Fruit fly (Drosophila melanogaster) whole organism, wandering third instar larva: ENCODE results near the gene CG43155.

Source experiments
- Abd-B ChIP-seq: fragments of >200 bp; optimal IDR thresholded peaks from 2 replicates; lab custom pipeline; 2017; ENCODE audit warnings: missing biosample characterization, missing genetic modification characterization
- CG32264 ChIP-seq: fragments of 200-800 bp; sonication (Bioruptor generic); optimal IDR thresholded peaks from 2 replicates; lab custom pipeline; 2016; ENCODE audit warnings: missing biosample characterization, missing genetic modification characterization
- CG9705 ChIP-seq: fragments of 200-800 bp; sonication (Bioruptor generic); optimal IDR thresholded peaks from 2 replicates; lab custom pipeline; 2018; ENCODE audit warnings: missing biosample characterization, mild to moderate bottlenecking, missing genetic modification characterization
- CrebA ChIP-seq: fragments of 200-800 bp; sonication (Bioruptor generic); optimal IDR thresholded peaks from 2 replicates; lab custom pipeline; 2016; ENCODE audit warnings: missing biosample characterization, mild to moderate bottlenecking, missing genetic modification characterization, borderline replicate concordance
- Dfd ChIP-seq: fragments of >200 bp; optimal IDR thresholded peaks from 2 replicates; lab custom pipeline; 2017; ENCODE audit warnings: missing biosample characterization, missing genetic modification characterization
- Dif ChIP-seq: fragments of 200-275, 200-300 bp; sonication (Bioruptor generic); optimal IDR thresholded peaks from 2 replicates; lab custom pipeline; 2018; ENCODE audit warnings: missing biosample characterization, missing genetic modification characterization; ENCODE audit not compliant: partially characterized antibody
- GATAd ChIP-seq: sonication (Bioruptor generic); optimal IDR thresholded peaks from 2 replicates; lab custom pipeline; 2016; ENCODE audit warnings: missing biosample characterization, missing genetic modification characterization
- HLH106 ChIP-seq: fragments of 200-800 bp; optimal IDR thresholded peaks from 3 replicates; lab custom pipeline; 2019; ENCODE audit warnings: missing biosample characterization, mild to moderate bottlenecking, missing genetic modification characterization, moderate library complexity
- Hnf4 ChIP-seq: fragments of 200-800 bp; sonication (Bioruptor generic); optimal IDR thresholded peaks from 2 replicates; lab custom pipeline; 2016; ENCODE audit warnings: missing biosample characterization, mild to moderate bottlenecking, missing genetic modification characterization
- Hr78 ChIP-seq: fragments of >200 bp; optimal IDR thresholded peaks from 2 replicates; lab custom pipeline; 2017; ENCODE audit warnings: missing biosample characterization, missing genetic modification characterization
- Hr83 ChIP-seq: fragments of 200-300 bp; sonication (Bioruptor generic); optimal IDR thresholded peaks from 2 replicates; lab custom pipeline; 2016; ENCODE audit warnings: missing biosample characterization, mild to moderate bottlenecking, missing genetic modification characterization, moderate library complexity; ENCODE audit not compliant: poor library complexity, severe bottlenecking
- Jra ChIP-seq: sonication (Bioruptor generic); optimal IDR thresholded peaks from 2 replicates; lab custom pipeline; 2016; ENCODE audit warnings: missing biosample characterization, missing genetic modification characterization
- Mio ChIP-seq: sonication (Bioruptor generic); optimal IDR thresholded peaks from 2 replicates; lab custom pipeline; 2016; ENCODE audit warnings: missing biosample characterization, missing genetic modification characterization
- Myc ChIP-seq: fragments of >200 bp; optimal IDR thresholded peaks from 2 replicates; lab custom pipeline; 2017
- N ChIP-seq: fragments of >200 bp; optimal IDR thresholded peaks from 2 replicates; lab custom pipeline; 2018; ENCODE audit warnings: missing biosample characterization, missing external identifiers, missing genetic modification characterization
- OdsH ChIP-seq: fragments of 200-800 bp; sonication (Bioruptor generic); optimal IDR thresholded peaks from 2 replicates; lab custom pipeline; 2016; ENCODE audit warnings: missing biosample characterization, mild to moderate bottlenecking, missing genetic modification characterization
- Rel ChIP-seq, 2 experiments: fragments of 200-800 bp; sonication (Bioruptor generic) in 1 of 2; optimal IDR thresholded peaks; 2 replicates in 1 of 2; 3 replicates in 1 of 2; lab custom pipeline; 2016 to 2019; ENCODE audit warnings: mild to moderate bottlenecking in 2 of 2, missing biosample characterization in 2 of 2, missing genetic modification characterization in 2 of 2, moderate library complexity in 1 of 2
- Sp1 ChIP-seq: fragments of 200-800 bp; sonication (Bioruptor generic); optimal IDR thresholded peaks from 3 replicates; lab custom pipeline; 2019; ENCODE audit warnings: missing biosample characterization, mild to moderate bottlenecking, missing genetic modification characterization, moderate library complexity
- Vsx2 ChIP-seq: fragments of 200-300, 225-300 bp; sonication (Bioruptor generic); optimal IDR thresholded peaks from 2 replicates; lab custom pipeline; 2018; ENCODE audit warnings: missing biosample characterization, missing genetic modification characterization; ENCODE audit not compliant: partially characterized antibody
- br ChIP-seq: fragments of 200-800 bp; sonication (Bioruptor generic); optimal IDR thresholded peaks from 2 replicates; lab custom pipeline; 2016; ENCODE audit warnings: missing biosample characterization, missing genetic modification characterization
- brk ChIP-seq: fragments of 200-800 bp; sonication (Bioruptor generic); optimal IDR thresholded peaks from 2 replicates; lab custom pipeline; 2016; ENCODE audit warnings: missing biosample characterization, mild to moderate bottlenecking, missing genetic modification characterization
- dl ChIP-seq, 2 experiments: fragments of 175-275, 200-275 bp in 1 of 2; fragments of 200-275 bp in 1 of 2; sonication (Bioruptor generic); optimal IDR thresholded peaks; lab custom pipeline; 2018; ENCODE audit warnings: mild to moderate bottlenecking in 2 of 2, missing biosample characterization in 2 of 2, missing genetic modification characterization in 2 of 2, moderate library complexity in 2 of 2; ENCODE audit not compliant: partially characterized antibody in 2 of 2, insufficient read depth in 1 of 2
- dmrt93B ChIP-seq: fragments of 200-800 bp; sonication (Bioruptor generic); optimal IDR thresholded peaks from 2 replicates; lab custom pipeline; 2018; ENCODE audit warnings: missing biosample characterization, mild to moderate bottlenecking, missing genetic modification characterization
- dsf ChIP-seq: sonication (Bioruptor generic); optimal IDR thresholded peaks from 2 replicates; lab custom pipeline; 2016; ENCODE audit warnings: missing biosample characterization, missing genetic modification characterization, borderline replicate concordance
- ey ChIP-seq: fragments of 200-800 bp; sonication (Bioruptor generic); optimal IDR thresholded peaks from 2 replicates; lab custom pipeline; 2016; ENCODE audit warnings: missing biosample characterization, missing genetic modification characterization
- foxo ChIP-seq, 2 experiments: fragments of 200-800 bp; sonication (Bioruptor generic); optimal IDR thresholded peaks; 2 replicates in 1 of 2; 3 replicates in 1 of 2; lab custom pipeline; 2016 to 2017; ENCODE audit warnings: missing biosample characterization in 2 of 2, missing genetic modification characterization in 2 of 2
- fru ChIP-seq: fragments of 200-800 bp; sonication (Bioruptor generic); optimal IDR thresholded peaks from 3 replicates; lab custom pipeline; 2016; ENCODE audit warnings: missing biosample characterization, mild to moderate bottlenecking, missing genetic modification characterization
- h ChIP-seq: fragments of 200-800 bp; sonication (Bioruptor generic); optimal IDR thresholded peaks from 3 replicates; lab custom pipeline; 2016; ENCODE audit warnings: missing biosample characterization, mild to moderate bottlenecking, missing genetic modification characterization
- jim ChIP-seq: fragments of 175-275, 200-325 bp; sonication (Bioruptor generic); optimal IDR thresholded peaks from 2 replicates; lab custom pipeline; 2016; ENCODE audit warnings: missing biosample characterization, mild to moderate bottlenecking, missing genetic modification characterization
- lola ChIP-seq: fragments of >200 bp; optimal IDR thresholded peaks from 2 replicates; lab custom pipeline; 2017; ENCODE audit warnings: missing biosample characterization, missing genetic modification characterization
- pan ChIP-seq: fragments of >200 bp; optimal IDR thresholded peaks from 2 replicates; lab custom pipeline; 2017
- psq ChIP-seq: fragments of 200-800 bp; sonication (Bioruptor generic); optimal IDR thresholded peaks from 3 replicates; lab custom pipeline; 2017; ENCODE audit warnings: missing biosample characterization, mild to moderate bottlenecking, missing genetic modification characterization, moderate library complexity
- rgr ChIP-seq: fragments of 200-800 bp; sonication (Bioruptor generic); optimal IDR thresholded peaks from 3 replicates; lab custom pipeline; 2016; ENCODE audit warnings: missing biosample characterization, mild to moderate bottlenecking, missing genetic modification characterization
- sage ChIP-seq: fragments of 200-800 bp; sonication (Bioruptor generic); optimal IDR thresholded peaks from 2 replicates; lab custom pipeline; 2016; ENCODE audit warnings: missing biosample characterization, mild to moderate bottlenecking, missing genetic modification characterization
- sv ChIP-seq: fragments of 200-800 bp; sonication (Bioruptor generic); optimal IDR thresholded peaks from 3 replicates; lab custom pipeline; 2016; ENCODE audit warnings: missing biosample characterization, missing genetic modification characterization
- tai ChIP-seq: sonication (Bioruptor generic); optimal IDR thresholded peaks from 2 replicates; lab custom pipeline; 2016; ENCODE audit warnings: missing biosample characterization, missing genetic modification characterization
- usp ChIP-seq: fragments of >200 bp; optimal IDR thresholded peaks from 2 replicates; lab custom pipeline; 2017; ENCODE audit warnings: missing biosample characterization, missing genetic modification characterization
- woc ChIP-seq: sonication (Bioruptor generic); optimal IDR thresholded peaks from 2 replicates; lab custom pipeline; 2016; ENCODE audit warnings: missing biosample characterization, mild to moderate bottlenecking, missing genetic modification characterization

CG43155 gene

DNA sequence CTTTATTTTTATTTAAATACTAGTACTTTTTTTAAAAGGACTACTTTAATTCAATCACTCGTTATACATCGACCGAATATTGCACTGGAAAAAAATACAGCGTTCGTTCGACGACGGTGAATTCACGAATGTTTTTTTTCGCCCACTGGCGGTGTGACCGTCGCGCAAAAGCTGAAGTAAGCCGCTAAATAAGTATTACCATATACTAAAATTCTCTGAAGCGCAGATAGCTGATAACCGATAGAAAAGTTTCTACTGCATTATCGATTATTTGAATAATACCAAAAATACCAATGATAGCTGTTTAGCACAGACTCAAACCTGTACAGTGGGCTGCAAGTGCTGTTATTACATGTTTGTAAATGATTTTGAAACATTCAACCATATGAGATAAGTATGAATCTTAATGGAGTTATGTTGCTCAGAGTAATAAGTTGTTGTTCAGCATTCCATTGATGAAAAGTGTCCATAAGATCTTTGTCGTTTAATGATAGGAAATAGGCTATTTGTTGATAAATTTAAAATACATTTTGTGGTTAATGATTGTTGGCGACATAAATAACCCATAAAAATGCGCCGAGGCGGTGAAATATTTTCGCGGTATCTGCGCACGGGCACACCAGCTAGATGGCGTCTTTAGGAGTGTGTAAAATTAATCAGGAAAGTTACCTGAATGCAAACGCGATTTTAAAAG lies 5.2 kb upstream of the CG43155 start, which contains the start of the genes Evi5 and HP5:
Gene Evi5 (minus strand): TSS at position 198 of the 694 bp plus-strand sequence.
Gene HP5 (plus strand): TSS at position 598 of the 694 bp plus-strand sequence.
- TF ChIP-seq Vsx2 (GFP tag; lab: Kevin White, UChicago), result no peak
- no peak for TF ChIP-seq jim (GFP tag; lab: Kevin White, UChicago)
- TF ChIP-seq Jra (GFP tag; lab: Kevin White, UChicago), result peak; percentile 28
- no peak for TF ChIP-seq usp
- TF ChIP-seq CG32264, result no peak
- no peak for TF ChIP-seq CG9705 (GFP tag; lab: Kevin White, UChicago)
- peak; percentile 25 for TF ChIP-seq sv (GFP tag; lab: Kevin White, UChicago)
- TF ChIP-seq CrebA (GFP tag; lab: Kevin White, UChicago), result no peak
- TF ChIP-seq Dif, result no peak
- TF ChIP-seq rgr, result peak; percentile 4
- TF ChIP-seq Rel (GFP tag; optimal IDR thresholded peaks at IDR 0.05; lab: Kevin White, UChicago), result no peak
- peak; percentile 59 for TF ChIP-seq Rel (tag; optimal IDR thresholded peaks at IDR 0.05; lab: Kevin White, UChicago)
- no peak for TF ChIP-seq lola (GFP tag; lab: Kevin White, UChicago)
- no peak for TF ChIP-seq dsf (GFP tag; lab: Kevin White, UChicago)
- peak; percentile 23 for TF ChIP-seq Hr83 (GFP tag; lab: Kevin White, UChicago)
- TF ChIP-seq OdsH, result no peak
- no peak for TF ChIP-seq Mio (GFP tag; lab: Kevin White, UChicago)
- peak; percentile 31 for TF ChIP-seq Hnf4
- TF ChIP-seq Abd-B (GFP tag; lab: Kevin White, UChicago), result no peak
- peak; percentile 52 for TF ChIP-seq HLH106 (tag; lab: Kevin White, UChicago)
- peak; percentile 20 for TF ChIP-seq Sp1 (GFP tag; lab: Kevin White, UChicago)
- TF ChIP-seq fru (GFP tag; lab: Kevin White, UChicago), result peak; percentile 58
- TF ChIP-seq dl (GFP tag; optimal IDR thresholded peaks at IDR 0.05; lab: Kevin White, UChicago; ENCODE audit: insufficient read depth in 1 of 2, partially characterized antibody in 2 of 2), result no peak
- TF ChIP-seq h (GFP tag; lab: Kevin White, UChicago), result peak; percentile 35
- TF ChIP-seq pan (lab: Kevin White, UChicago), result no peak
- TF ChIP-seq foxo (GFP tag; optimal IDR thresholded peaks at IDR 0.05; lab: Kevin White, UChicago), result peak in 1 of 2 experiments; percentile 58
- TF ChIP-seq N, result no peak
- peak; percentile 13 for TF ChIP-seq tai
- peak; percentile 33 for TF ChIP-seq dmrt93B (GFP tag; lab: Kevin White, UChicago)
- TF ChIP-seq psq (GFP tag; lab: Kevin White, UChicago), result no peak
- TF ChIP-seq GATAd (GFP tag; lab: Kevin White, UChicago), result no peak
- TF ChIP-seq Hr78 (GFP tag; lab: Kevin White, UChicago), result no peak
- peak; percentile 20 for TF ChIP-seq ey (GFP tag; lab: Kevin White, UChicago)
- peak; percentile 54 for TF ChIP-seq woc
- peak; percentile 7 for TF ChIP-seq brk (GFP tag; lab: Kevin White, UChicago)
- TF ChIP-seq Dfd (GFP tag; lab: Kevin White, UChicago), result no peak
- TF ChIP-seq Myc (lab: Kevin White, UChicago), result no peak
- TF ChIP-seq sage, result no peak
- TF ChIP-seq br (GFP tag; lab: Kevin White, UChicago), result no peak

dm6 chrX:11457149-11457548 lies 2.4 kb upstream of the CG43155 start:
- TF ChIP-seq Dif (no peak), Hr83 (GFP tag; lab: Kevin White, UChicago) (no peak), CG32264 (no peak)
